Fruit fly (Drosophila melanogaster) whole organism, embryonic: Measurements from ENCODE around the gene pyd.

Experiments
- Abd-B ChIP-seq: fragments of 200-800 bp; sonication (Bioruptor generic); optimal IDR thresholded peaks from 2 replicates; lab custom pipeline; 2018; ENCODE audit warnings: missing biosample characterization, mild to moderate bottlenecking, missing genetic modification characterization, moderate library complexity
- B-H1 ChIP-seq: fragments of 200-800 bp; sonication (Bioruptor generic); IDR thresholded peaks from 3 replicates; pipeline ENCODE4 v1.3.6; 2022; ENCODE audit warnings: missing biosample characterization, missing genetic modification characterization
- BEAF-32 ChIP-seq: fragments of 200-800 bp; sonication (Bioruptor generic); optimal IDR thresholded peaks from 3 replicates; lab custom pipeline; 2017; ENCODE audit warnings: missing biosample characterization, missing genetic modification characterization, mild to moderate bottlenecking, moderate library complexity, missing genetic modification reagents
- CG10274 ChIP-seq: fragments of 200-800 bp; sonication (Bioruptor generic); optimal IDR thresholded peaks from 3 replicates; lab custom pipeline; 2017; ENCODE audit warnings: missing biosample characterization, mild to moderate bottlenecking, missing genetic modification characterization
- CG18619 ChIP-seq: fragments of 200-800 bp; sonication (Bioruptor generic); optimal IDR thresholded peaks from 3 replicates; lab custom pipeline; 2017; ENCODE audit warnings: missing biosample characterization, mild to moderate bottlenecking, missing genetic modification characterization
- CG8924 ChIP-seq: fragments of 200-800 bp; optimal IDR thresholded peaks from 3 replicates; lab custom pipeline; 2019; ENCODE audit warnings: missing biosample characterization, mild to moderate bottlenecking, missing genetic modification characterization, moderate library complexity
- NC2β ChIP-seq: fragments of 200-800 bp; sonication (Bioruptor generic); optimal IDR thresholded peaks from 2 replicates; lab custom pipeline; 2016; ENCODE audit warnings: missing biosample characterization, missing genetic modification characterization
- Opbp ChIP-seq: fragments of 200-800 bp; sonication (Bioruptor generic); IDR thresholded peaks from 3 replicates; pipeline ENCODE4 v1.3.6; 2022; ENCODE audit warnings: missing biosample characterization, missing genetic modification characterization; ENCODE audit not compliant: partially characterized antibody
- Ssrp ChIP-seq: fragments of 200-800 bp; sonication (Bioruptor generic); optimal IDR thresholded peaks from 2 replicates; lab custom pipeline; 2018; ENCODE audit warnings: missing biosample characterization, mild to moderate bottlenecking, missing genetic modification characterization, moderate library complexity
- Xrp1 ChIP-seq: fragments of 200-800 bp; sonication (Bioruptor generic); IDR thresholded peaks from 2 replicates; pipeline ENCODE4 v1.3.6; 2022; ENCODE audit warnings: missing biosample characterization, missing genetic modification characterization
- fu2 ChIP-seq: fragments of 200-800 bp; sonication (Bioruptor generic); optimal IDR thresholded peaks from 2 replicates; lab custom pipeline; 2016; ENCODE audit warnings: missing biosample characterization, missing genetic modification characterization
- gem ChIP-seq: fragments of 200-800 bp; sonication (Bioruptor generic); optimal IDR thresholded peaks from 2 replicates; lab custom pipeline; 2019; ENCODE audit warnings: missing biosample characterization, mild to moderate bottlenecking, missing genetic modification characterization, moderate library complexity
- kah ChIP-seq: fragments of 200-800 bp; sonication (Bioruptor generic); optimal IDR thresholded peaks from 2 replicates; lab custom pipeline; 2018; ENCODE audit warnings: missing biosample characterization, mild to moderate bottlenecking, missing genetic modification characterization
- row ChIP-seq: fragments of 200-800 bp; sonication (Bioruptor generic); IDR thresholded peaks from 3 replicates; pipeline ENCODE4 v1.3.6; 2022; ENCODE audit warnings: missing biosample characterization, missing genetic modification characterization

- TF ChIP-seq fu2 (GFP tag; lab: Kevin White, UChicago) (no peak), Ssrp (tag; lab: Kevin White, UChicago) (no peak), CG18619 (GFP tag; lab: Kevin White, UChicago) (no peak), Opbp (no peak), Abd-B (GFP tag; lab: Kevin White, UChicago) (no peak), NC2β (no peak), BEAF-32 (GFP tag; lab: Kevin White, UChicago) (no peak), CG8924 (tag; lab: Kevin White, UChicago) (no peak), CG10274 (GFP tag; lab: Kevin White, UChicago) (no peak), row (GFP tag; lab: Robert Waterston, UW) (no peak), kah (GFP tag; lab: Kevin White, UChicago) (no peak), Xrp1 (GFP tag; lab: Robert Waterston, UW) (no peak), B-H1 (GFP tag; lab: Robert Waterston, UW) (no peak), gem (tag; lab: Kevin White, UChicago) (no peak)
These were observed 146.2 kb downstream of the pyd start for dm6 chr3R:8785451-8785850.
